Fruit fly (Drosophila melanogaster) whole organism, adult: Measurements from ENCODE around the gene unc79.

Experiments used
- Mnt ChIP-seq: fragments of 200-800 bp; sonication (Bioruptor generic); optimal IDR thresholded peaks from 2 replicates; lab custom pipeline; 2016; ENCODE audit warnings: missing biosample characterization, mild to moderate bottlenecking, missing genetic modification characterization
- kay ChIP-seq: fragments of 200-800 bp; sonication (Bioruptor generic); peaks from one replicate; lab custom pipeline; 2016; ENCODE audit warnings: missing biosample characterization, missing genetic modification characterization, borderline replicate concordance
- pad ChIP-seq: fragments of 200-800 bp; sonication (Bioruptor generic); optimal IDR thresholded peaks from 3 replicates; lab custom pipeline; 2017; ENCODE audit warnings: missing biosample characterization, missing genetic modification characterization, mild to moderate bottlenecking, moderate library complexity, missing genetic modification reagents

DNA sequence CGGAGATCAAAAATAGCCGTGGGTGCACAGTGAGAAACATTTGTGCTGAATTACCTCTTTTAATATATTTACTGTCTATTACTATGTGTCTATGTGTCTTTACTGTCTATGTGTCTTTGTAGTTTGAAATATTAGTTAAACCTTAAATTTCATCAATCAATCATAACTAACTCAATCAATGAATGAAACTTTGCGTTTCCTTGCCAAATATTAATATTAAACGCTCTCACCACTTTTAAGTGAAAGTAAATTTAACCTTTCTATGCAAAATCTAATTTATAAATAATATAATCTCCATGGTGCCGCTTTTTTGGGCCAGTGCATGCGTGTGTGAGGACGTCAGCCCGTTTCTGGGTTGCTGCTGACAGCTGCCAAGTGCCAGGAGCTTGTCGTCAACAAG lies 64.7 kb downstream of the unc79 start:
- TF ChIP-seq kay (GFP tag; lab: Kevin White, UChicago) (no peak), Mnt (GFP tag; lab: Kevin White, UChicago) (no peak), pad (GFP tag; lab: Kevin White, UChicago) (no peak)
